Fruit fly (Drosophila melanogaster): ENCODE measurements around the gene trh.
A peak's percentile ranks its signal among the peaks of the same experiment; 100 is the strongest.

DNA sequence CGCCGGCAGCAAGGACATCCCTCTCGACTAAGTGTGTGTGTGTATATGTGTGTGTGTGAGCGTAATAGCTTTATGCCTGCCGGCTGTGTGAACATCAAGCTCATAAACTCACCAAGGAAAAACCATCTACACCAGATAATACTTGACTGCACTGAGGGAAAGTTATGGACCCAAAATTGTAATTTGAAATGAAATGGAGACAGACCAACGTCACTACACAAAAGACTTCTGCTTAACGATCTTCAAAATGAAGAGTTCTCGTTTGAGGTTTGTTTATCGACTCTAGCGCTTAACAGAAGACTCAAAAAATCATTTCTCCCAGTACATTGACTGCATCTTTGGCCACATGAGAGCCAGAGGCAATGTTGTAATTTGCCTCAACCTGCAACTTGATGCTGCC, 4.3 kb downstream of the trh start:
- TF ChIP-seq Abd-B (GFP tag; optimal IDR thresholded peaks at IDR 0.05) = no peak
- peak; percentile 59 for TF ChIP-seq br (GFP tag; optimal IDR thresholded peaks at IDR 0.05)
- no peak for TF ChIP-seq brk (GFP tag; optimal IDR thresholded peaks at IDR 0.05)
- TF ChIP-seq jim (GFP tag; optimal IDR thresholded peaks at IDR 0.05) = no peak
- TF ChIP-seq psq (GFP tag; optimal IDR thresholded peaks at IDR 0.05) = peak; percentile 43
- TF ChIP-seq HLH106 (tag; optimal IDR thresholded peaks at IDR 0.05) = peak; percentile 43
- peak; percentile 52 for TF ChIP-seq h (GFP tag; optimal IDR thresholded peaks at IDR 0.05)
- TF ChIP-seq CG9705 (GFP tag; optimal IDR thresholded peaks at IDR 0.05) = no peak

Data from whole organism, wandering third instar larva.